Worm (Caenorhabditis elegans): ENCODE measurements around the gene srx-102.

The srx-102 gene

DNA sequence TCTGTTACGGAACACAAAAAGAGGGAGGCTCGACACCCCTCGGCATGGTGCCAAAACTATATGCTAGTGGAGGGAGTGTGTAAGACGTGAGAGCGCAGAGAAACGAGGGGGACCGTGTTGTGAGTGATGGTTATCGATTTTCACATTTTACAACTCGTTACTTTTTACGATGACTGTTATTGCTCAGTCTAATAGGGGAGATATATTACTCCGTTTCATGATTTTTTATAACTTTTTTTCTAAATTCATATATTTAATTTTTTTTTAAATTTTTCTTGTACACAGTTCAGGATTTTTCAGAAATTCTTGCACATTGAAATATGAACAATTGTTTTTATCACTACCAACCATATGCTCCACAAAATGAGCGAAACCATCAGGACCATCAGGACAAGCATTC lies 39.2 kb downstream of the srx-102 start, which contains the start of gene F19B10.5:
Gene F19B10.5 (plus strand): TSS at position 301 of the 400 bp plus-strand sequence.
- TF ChIP-seq F23B12.7 (tag; optimal IDR thresholded peaks at IDR 0.05; ENCODE audit: insufficient read depth) (no peak), C06A6.2 (GFP tag; conservative IDR thresholded peaks at IDR 0.05) (no peak), athp-1 (tag; optimal IDR thresholded peaks at IDR 0.05) (no peak), nhr-80 (tag; optimal IDR thresholded peaks at IDR 0.05) (no peak), D2030.7 (GFP tag; IDR thresholded peaks at IDR 0.05) (no peak), lin-54 (GFP tag; optimal IDR thresholded peaks at IDR 0.05) (no peak), egrh-3 (GFP tag; IDR thresholded peaks at IDR 0.05) (no peak), atf-7 (tag; optimal IDR thresholded peaks at IDR 0.05) (no peak), hsf-1 (GFP tag; IDR thresholded peaks at IDR 0.05) (no peak), mel-28 (tag; optimal IDR thresholded peaks at IDR 0.05; ENCODE audit: borderline replicate concordance) (no peak)

DNA sequence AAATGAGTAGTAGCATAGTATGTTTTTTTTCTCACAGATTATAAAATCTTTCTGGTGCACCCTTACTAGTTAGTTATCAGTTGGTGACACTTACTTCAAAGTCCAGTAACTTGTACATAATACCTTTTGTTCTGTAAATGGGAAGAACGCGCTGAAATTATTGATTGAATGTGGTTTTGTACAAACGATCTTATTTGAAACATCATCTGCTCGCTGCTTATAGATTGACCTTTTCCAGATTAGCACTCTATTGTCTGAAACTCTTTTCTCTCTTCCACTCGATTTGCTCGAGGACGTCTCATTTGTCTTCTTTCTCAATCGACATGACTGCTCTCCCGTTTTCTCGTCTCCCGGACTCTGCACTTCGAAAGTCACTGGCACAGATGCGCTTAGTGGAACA lies 47.5 kb downstream of the srx-102 start, which contains the start of gene fbxb-33:
Gene fbxb-33 (plus strand): TSS at position 301 of the 400 bp plus-strand sequence.
- TF ChIP-seq gei-17 (GFP tag; optimal IDR thresholded peaks at IDR 0.05) (no peak), dpff-1 (tag; optimal IDR thresholded peaks at IDR 0.05) (no peak), nfyb-1 (GFP tag; IDR thresholded peaks at IDR 0.05) (no peak), rpc-1 (optimal IDR thresholded peaks at IDR 0.05) (no peak), rpc-1 (tag; optimal IDR thresholded peaks at IDR 0.05) (no peak), lir-1 (GFP tag; conservative IDR thresholded peaks at IDR 0.05) (no peak), ama-1 (optimal IDR thresholded peaks at IDR 0.05) (no peak), ama-1 (GFP tag; optimal IDR thresholded peaks at IDR 0.05) (no peak)

All from whole organism, young adult.